Fruit fly (Drosophila melanogaster) whole organism, embryonic: ENCODE measurements around the gene Sytbeta.

Source experiments
- Ada2b ChIP-seq: fragments of 200-800 bp; sonication (Bioruptor generic); IDR thresholded peaks from 2 replicates; pipeline ENCODE4 v1.3.6; 2022; ENCODE audit warnings: missing biosample characterization, missing genetic modification characterization
- CG10267 ChIP-seq: fragments of 200-800 bp; sonication (Bioruptor generic); optimal IDR thresholded peaks from 2 replicates; lab custom pipeline; 2018; ENCODE audit warnings: missing biosample characterization, mild to moderate bottlenecking, missing genetic modification characterization, moderate library complexity
- CG12299 ChIP-seq: fragments of 200-800 bp; sonication (Bioruptor generic); optimal IDR thresholded peaks from 2 replicates; lab custom pipeline; 2018; ENCODE audit warnings: missing biosample characterization, mild to moderate bottlenecking, missing genetic modification characterization
- CG12769 ChIP-seq: fragments of 200-800 bp; sonication (Bioruptor generic); optimal IDR thresholded peaks from 2 replicates; lab custom pipeline; 2019; ENCODE audit warnings: missing biosample characterization, mild to moderate bottlenecking, missing genetic modification characterization, moderate library complexity
- CG13624 ChIP-seq: fragments of 200-800 bp; sonication (Bioruptor generic); optimal IDR thresholded peaks from 2 replicates; lab custom pipeline; 2016; ENCODE audit warnings: missing biosample characterization, missing genetic modification characterization
- CG1647 ChIP-seq: fragments of 200-800 bp; sonication (Bioruptor generic); optimal IDR thresholded peaks from 3 replicates; lab custom pipeline; 2016; ENCODE audit warnings: missing biosample characterization, missing genetic modification characterization
- CG17186 ChIP-seq: fragments of 200-800 bp; sonication (Bioruptor generic); optimal IDR thresholded peaks from 3 replicates; lab custom pipeline; 2017; ENCODE audit warnings: missing biosample characterization, missing genetic modification reagents, missing genetic modification characterization
- CG17361 ChIP-seq: fragments of 200-800 bp; sonication (Bioruptor generic); IDR thresholded peaks from 3 replicates; pipeline ENCODE4 v1.3.6; 2022; ENCODE audit warnings: missing biosample characterization, missing genetic modification characterization
- CG17385 ChIP-seq: fragments of 200-800 bp; sonication (Bioruptor generic); optimal IDR thresholded peaks from 3 replicates; lab custom pipeline; 2018; ENCODE audit warnings: missing biosample characterization, mild to moderate bottlenecking, missing genetic modification characterization
- CG18599 ChIP-seq: fragments of 200-800 bp; sonication (Bioruptor generic); optimal IDR thresholded peaks from 3 replicates; lab custom pipeline; 2017; ENCODE audit warnings: missing biosample characterization, missing genetic modification characterization, mild to moderate bottlenecking, moderate library complexity, missing genetic modification reagents
- CG2889 ChIP-seq: fragments of 200-800 bp; sonication (Bioruptor generic); IDR thresholded peaks from 3 replicates; pipeline ENCODE4 v1.3.6; 2022; ENCODE audit warnings: missing biosample characterization, missing genetic modification characterization
- CG5245 ChIP-seq: fragments of 200-800 bp; sonication (Bioruptor generic); optimal IDR thresholded peaks from 3 replicates; lab custom pipeline; 2016; ENCODE audit warnings: missing biosample characterization, missing genetic modification characterization
- CG6765 ChIP-seq: fragments of 200-800 bp; sonication (Bioruptor generic); optimal IDR thresholded peaks from 3 replicates; lab custom pipeline; 2017; ENCODE audit warnings: missing biosample characterization, mild to moderate bottlenecking, missing genetic modification characterization
- CG6813 ChIP-seq: fragments of 200-800 bp; sonication (Bioruptor generic); optimal IDR thresholded peaks from 2 replicates; lab custom pipeline; 2017; ENCODE audit warnings: missing biosample characterization, missing genetic modification characterization, mild to moderate bottlenecking, moderate library complexity, missing genetic modification reagents
- CG8089 ChIP-seq: fragments of 200-800 bp; sonication (Bioruptor generic); optimal IDR thresholded peaks from 3 replicates; lab custom pipeline; 2016; ENCODE audit warnings: missing biosample characterization, missing genetic modification characterization
- CG9215 ChIP-seq: fragments of 200-800 bp; sonication (Bioruptor generic); IDR thresholded peaks from 2 replicates; pipeline ENCODE4 v1.3.6; 2022; ENCODE audit warnings: missing biosample characterization, missing genetic modification characterization
- CHES-1-like ChIP-seq: fragments of 200-800 bp; sonication (Bioruptor generic); optimal IDR thresholded peaks from 2 replicates; lab custom pipeline; 2016; ENCODE audit warnings: missing biosample characterization, missing genetic modification characterization
- Dp ChIP-seq: fragments of 200-800 bp; sonication (Bioruptor generic); optimal IDR thresholded peaks from 2 replicates; lab custom pipeline; 2018; ENCODE audit warnings: missing biosample characterization, mild to moderate bottlenecking, missing genetic modification characterization, moderate library complexity
- HLHmδ ChIP-seq: fragments of 200-800 bp; sonication (Bioruptor generic); optimal IDR thresholded peaks from 2 replicates; lab custom pipeline; 2018; ENCODE audit warnings: missing biosample characterization, mild to moderate bottlenecking, missing genetic modification characterization, moderate library complexity
- Hmx ChIP-seq: fragments of 200-800 bp; sonication (Bioruptor generic); optimal IDR thresholded peaks from 2 replicates; lab custom pipeline; 2016; ENCODE audit warnings: missing biosample characterization, missing genetic modification characterization
- NFAT ChIP-seq: fragments of 200-800 bp; sonication (Bioruptor generic); IDR thresholded peaks from 2 replicates; pipeline ENCODE4 v1.3.6; 2022; ENCODE audit warnings: missing biosample characterization, missing genetic modification characterization
- Poxn ChIP-seq: fragments of 200-800 bp; sonication (Bioruptor generic); IDR thresholded peaks from 2 replicates; pipeline ENCODE4 v1.3.6; 2022; ENCODE audit warnings: missing biosample characterization, missing genetic modification characterization
- Ssrp ChIP-seq: fragments of 200-800 bp; sonication (Bioruptor generic); optimal IDR thresholded peaks from 2 replicates; lab custom pipeline; 2018; ENCODE audit warnings: missing biosample characterization, mild to moderate bottlenecking, missing genetic modification characterization, moderate library complexity
- Vsx1 ChIP-seq: fragments of 200-800 bp; sonication (Bioruptor generic); optimal IDR thresholded peaks from 2 replicates; lab custom pipeline; 2017; ENCODE audit warnings: missing biosample characterization, mild to moderate bottlenecking, missing genetic modification characterization, missing genetic modification reagents
- ac ChIP-seq: fragments of 200-800 bp; sonication (Bioruptor generic); optimal IDR thresholded peaks from 3 replicates; lab custom pipeline; 2017; ENCODE audit warnings: missing biosample characterization, mild to moderate bottlenecking, missing genetic modification characterization
- bbx ChIP-seq: fragments of 200-800 bp; sonication (Bioruptor generic); IDR thresholded peaks from 2 replicates; pipeline ENCODE4 v1.3.6; 2022; ENCODE audit warnings: missing biosample characterization, missing genetic modification characterization; ENCODE audit not compliant: partially characterized antibody
- bcd ChIP-seq: fragments of 200-800 bp; sonication (Bioruptor generic); optimal IDR thresholded peaks from 2 replicates; lab custom pipeline; 2017; ENCODE audit warnings: missing biosample characterization, mild to moderate bottlenecking, missing genetic modification characterization
- caup ChIP-seq: fragments of 200-800 bp; sonication (Bioruptor generic); optimal IDR thresholded peaks from 3 replicates; lab custom pipeline; 2017; ENCODE audit warnings: missing biosample characterization, mild to moderate bottlenecking, missing genetic modification characterization, moderate library complexity; ENCODE audit not compliant: severe bottlenecking
- crol ChIP-seq: fragments of 200-800 bp; sonication (Bioruptor generic); IDR thresholded peaks from 2 replicates; pipeline ENCODE4 v1.3.6; 2022; ENCODE audit warnings: missing biosample characterization, missing genetic modification characterization
- danr ChIP-seq: fragments of 200-800 bp; sonication (Bioruptor generic); IDR thresholded peaks from 2 replicates; pipeline ENCODE4 v1.3.6; 2022; ENCODE audit warnings: missing biosample characterization, missing genetic modification characterization
- dimm ChIP-seq: fragments of 200-800 bp; sonication (Bioruptor generic); IDR thresholded peaks from 2 replicates; pipeline ENCODE4 v1.3.6; 2022; ENCODE audit warnings: missing biosample characterization, missing genetic modification characterization
- dysf ChIP-seq: fragments of 200-800 bp; sonication (Bioruptor generic); IDR thresholded peaks from 3 replicates; pipeline ENCODE4 v1.3.6; 2022; ENCODE audit warnings: missing biosample characterization, missing genetic modification characterization
- fd102C ChIP-seq: fragments of 200-800 bp; sonication (Bioruptor generic); optimal IDR thresholded peaks from 2 replicates; lab custom pipeline; 2018; ENCODE audit warnings: missing biosample characterization, mild to moderate bottlenecking, missing genetic modification characterization, moderate library complexity
- fd96Cb ChIP-seq: fragments of 200-800 bp; sonication (Bioruptor generic); optimal IDR thresholded peaks from 2 replicates; lab custom pipeline; 2018; ENCODE audit warnings: missing biosample characterization, mild to moderate bottlenecking, missing genetic modification characterization, moderate library complexity
- gsb ChIP-seq: fragments of 200-800 bp; sonication (Bioruptor generic); IDR thresholded peaks from 2 replicates; pipeline ENCODE4 v1.3.6; 2022; ENCODE audit warnings: missing biosample characterization, missing genetic modification characterization
- odd ChIP-seq: fragments of 200-800 bp; sonication (Bioruptor generic); optimal IDR thresholded peaks from 2 replicates; lab custom pipeline; 2017; ENCODE audit warnings: missing biosample characterization, mild to moderate bottlenecking, missing genetic modification characterization
- otp ChIP-seq: fragments of 200-800 bp; sonication (Bioruptor generic); IDR thresholded peaks from 3 replicates; pipeline ENCODE4, ENCODE4 v1.3.6; 2022; ENCODE audit warnings: missing biosample characterization, missing genetic modification characterization
- run ChIP-seq: fragments of 200-800 bp; sonication (Bioruptor generic); optimal IDR thresholded peaks from 3 replicates; lab custom pipeline; 2018; ENCODE audit warnings: missing biosample characterization, mild to moderate bottlenecking, missing genetic modification characterization
- sens ChIP-seq: fragments of 200-800 bp; sonication (Bioruptor generic); peaks from one replicate; lab custom pipeline; 2016; ENCODE audit warnings: missing biosample characterization, missing genetic modification characterization
- slbo ChIP-seq: fragments of 200-800 bp; sonication (Bioruptor generic); IDR thresholded peaks from 2 replicates; pipeline ENCODE4 v1.3.6; 2022; ENCODE audit warnings: missing biosample characterization, missing genetic modification characterization
- sna ChIP-seq: fragments of 200-800 bp; sonication (Bioruptor generic); IDR thresholded peaks from 2 replicates; pipeline ENCODE4 v1.3.6; 2022; ENCODE audit warnings: missing biosample characterization, missing genetic modification characterization; ENCODE audit not compliant: partially characterized antibody
- stc ChIP-seq: fragments of 200-800 bp; sonication (Bioruptor generic); IDR thresholded peaks from 2 replicates; pipeline ENCODE4 v1.3.6; 2022; ENCODE audit warnings: missing biosample characterization, missing genetic modification characterization
- tin ChIP-seq: fragments of 200-800 bp; sonication (Bioruptor generic); optimal IDR thresholded peaks from 3 replicates; lab custom pipeline; 2016; ENCODE audit warnings: missing biosample characterization, missing genetic modification characterization
- tio ChIP-seq: fragments of 200-800 bp; sonication (Bioruptor generic); optimal IDR thresholded peaks from 2 replicates; lab custom pipeline; 2017; ENCODE audit warnings: missing biosample characterization, missing genetic modification characterization, inconsistent platforms
- trh ChIP-seq: fragments of 200-800 bp; sonication (Bioruptor generic); optimal IDR thresholded peaks from 2 replicates; lab custom pipeline; 2016; ENCODE audit warnings: missing biosample characterization, missing genetic modification characterization
- tx ChIP-seq: fragments of 200-800 bp; sonication (Bioruptor generic); optimal IDR thresholded peaks from 2 replicates; lab custom pipeline; 2016; ENCODE audit warnings: missing biosample characterization, missing genetic modification characterization
- wor ChIP-seq: fragments of 200-800 bp; sonication (Bioruptor generic); IDR thresholded peaks from 2 replicates; pipeline ENCODE4 v1.3.6; 2022; ENCODE audit warnings: missing biosample characterization, missing genetic modification characterization

Sytbeta gene

DNA sequence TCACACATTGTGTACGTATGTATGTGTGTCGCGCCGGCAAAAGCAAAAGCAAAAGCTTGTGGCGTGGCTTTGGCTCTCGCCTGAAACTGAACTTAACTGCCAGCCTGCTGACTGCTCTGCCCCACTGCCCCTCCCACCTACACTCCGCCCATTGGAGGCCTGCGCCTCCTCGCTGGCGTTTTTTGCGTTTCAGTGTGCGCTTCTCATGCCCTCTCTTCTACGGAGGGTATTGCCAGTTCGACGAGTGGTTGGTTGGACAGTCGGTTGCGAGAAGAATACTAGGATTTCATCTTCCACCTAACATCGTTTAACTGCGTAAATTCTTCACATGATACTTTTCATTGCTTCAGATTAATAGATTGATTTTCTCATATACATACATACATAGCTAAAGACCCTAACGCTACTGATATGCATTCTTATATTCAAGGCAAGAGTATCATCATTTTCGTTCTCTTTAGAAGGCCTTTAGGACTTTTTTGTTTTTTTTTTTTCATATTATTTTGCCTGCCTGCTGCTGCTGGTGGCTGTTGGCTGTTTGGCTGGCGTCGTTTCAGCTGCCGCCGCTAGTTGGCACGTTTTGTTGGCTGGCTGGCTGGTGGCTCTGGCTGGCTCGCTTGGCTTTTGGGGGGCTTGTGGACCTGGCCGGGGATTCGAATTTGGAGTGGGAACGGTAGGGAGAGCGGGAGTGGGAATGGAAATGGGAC lies 40.2 kb upstream of the Sytbeta start (continued):
- TF ChIP-seq CG1647 (no peak), Dp (no peak), trh (GFP tag; lab: Kevin White, UChicago) (peak; percentile 30), gsb (no peak), CG13624 (GFP tag; lab: Kevin White, UChicago) (peak; percentile 74), CG5245 (GFP tag; lab: Kevin White, UChicago) (no peak), CG6813 (GFP tag; lab: Kevin White, UChicago) (peak; percentile 31), sens (GFP tag; lab: Kevin White, UChicago) (peak; percentile 89), Ssrp (tag; lab: Kevin White, UChicago) (peak; percentile 51), bbx (GFP tag; lab: Robert Waterston, UW) (no peak), bcd (GFP tag; lab: Kevin White, UChicago) (peak; percentile 52), caup (GFP tag; lab: Kevin White, UChicago) (no peak), tio (GFP tag; lab: Kevin White, UChicago) (peak; percentile 32), fd96Cb (tag; lab: Kevin White, UChicago) (peak; percentile 22), otp (GFP tag; lab: Robert Waterston, UW) (no peak), CHES-1-like (peak; percentile 70), CG17186 (GFP tag; lab: Kevin White, UChicago) (no peak), dimm (GFP tag; lab: Robert Waterston, UW) (no peak), CG6765 (no peak)

DNA sequence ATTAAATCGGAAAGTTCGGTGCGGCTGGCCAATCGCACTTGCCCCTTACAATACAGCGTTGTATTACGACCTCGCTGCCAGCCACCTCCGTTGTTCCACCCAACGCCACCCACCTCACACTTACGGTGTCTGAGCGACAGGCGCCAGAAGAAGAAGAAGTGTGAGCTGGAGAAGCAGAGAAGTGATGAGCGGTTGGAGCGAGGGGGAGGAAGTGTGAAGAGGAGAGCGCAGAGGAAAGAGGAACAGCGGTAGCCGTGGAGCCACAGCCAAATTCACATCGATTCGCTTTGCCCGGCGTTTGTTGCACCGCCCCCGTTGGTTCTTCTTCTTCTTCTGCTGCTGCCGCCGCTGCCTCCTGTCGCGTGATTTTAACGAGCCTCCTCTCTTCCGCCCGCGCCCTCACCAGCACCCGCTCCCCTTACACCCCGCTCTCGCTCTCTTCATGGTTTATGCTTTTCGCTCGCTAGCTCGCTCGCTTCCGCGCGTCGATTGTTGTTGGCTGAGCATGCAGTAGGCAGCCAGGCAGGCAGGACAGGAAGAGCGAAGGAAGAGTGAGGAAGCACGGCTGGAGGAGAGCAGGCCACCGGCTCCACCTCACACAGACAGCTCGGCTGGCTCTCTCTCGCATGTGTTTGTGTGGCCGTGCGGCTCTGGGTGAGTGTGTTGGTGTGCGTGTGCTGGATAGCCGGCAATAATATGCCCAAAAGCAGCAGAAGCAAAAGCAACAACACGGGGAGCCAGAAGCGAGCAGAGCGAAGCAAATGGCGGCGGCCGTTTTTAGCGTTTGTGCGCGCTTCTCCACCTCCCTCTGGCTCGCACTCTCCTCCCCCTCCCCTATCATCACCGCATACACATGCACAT lies 39.4 kb upstream of the Sytbeta start:
- no peak for TF ChIP-seq CG18599
- no peak for TF ChIP-seq run (tag; lab: Kevin White, UChicago)
- TF ChIP-seq slbo (GFP tag; lab: Robert Waterston, UW): 0 out of 2 replicates have a peak, but pooled peaks have one; percentile 6
- no peak for TF ChIP-seq tx (GFP tag; lab: Kevin White, UChicago)
- no peak for TF ChIP-seq CG12299 (tag; lab: Kevin White, UChicago)
- no peak for TF ChIP-seq CG12769
- no peak for TF ChIP-seq Poxn
- TF ChIP-seq CG2889 (GFP tag; lab: Robert Waterston, UW): no peak
- TF ChIP-seq Vsx1 (GFP tag; lab: Kevin White, UChicago): no peak
- TF ChIP-seq CG5245 (GFP tag; lab: Kevin White, UChicago): no peak
- no peak for TF ChIP-seq bcd (GFP tag; lab: Kevin White, UChicago)
- TF ChIP-seq sna (GFP tag; lab: Robert Waterston, UW): no peak; the same call in 1 of the 2 replicates
- TF ChIP-seq CG10267: no peak
- no peak for TF ChIP-seq Ssrp (tag; lab: Kevin White, UChicago)
- TF ChIP-seq ac (GFP tag; lab: Kevin White, UChicago): no peak
- TF ChIP-seq danr (GFP tag; lab: Robert Waterston, UW): no peak
- TF ChIP-seq crol: peak; percentile 99
- TF ChIP-seq HLHmδ (GFP tag; lab: Kevin White, UChicago): no peak
- no peak for TF ChIP-seq odd (GFP tag; lab: Kevin White, UChicago)
- TF ChIP-seq fd102C (GFP tag; lab: Kevin White, UChicago): no peak
- TF ChIP-seq CG17361 (GFP tag; lab: Robert Waterston, UW): no peak
- TF ChIP-seq Hmx: no peak
- no peak for TF ChIP-seq tin
- TF ChIP-seq stc (GFP tag; lab: Robert Waterston, UW): no peak
- TF ChIP-seq CG8089: no peak
- no peak for TF ChIP-seq Ada2b (GFP tag; lab: Robert Waterston, UW)
- no peak for TF ChIP-seq dysf
- no peak for TF ChIP-seq NFAT
- TF ChIP-seq CG17385 (GFP tag; lab: Kevin White, UChicago): peak; percentile 88
- TF ChIP-seq wor (GFP tag; lab: Robert Waterston, UW): no peak
- no peak for TF ChIP-seq CG9215
